Fruit fly (Drosophila melanogaster) whole organism, embryonic: Measurements from ENCODE around the gene CG2577.

Source experiments
- Ada2b ChIP-seq: fragments of 200-800 bp; sonication (Bioruptor generic); IDR thresholded peaks from 2 replicates; pipeline ENCODE4 v1.3.6; 2022; ENCODE audit warnings: missing biosample characterization, missing genetic modification characterization
- B-H1 ChIP-seq: fragments of 200-800 bp; sonication (Bioruptor generic); IDR thresholded peaks from 3 replicates; pipeline ENCODE4 v1.3.6; 2022; ENCODE audit warnings: missing biosample characterization, missing genetic modification characterization
- CG1233 ChIP-seq: fragments of 200-800 bp; sonication (Bioruptor generic); optimal IDR thresholded peaks from 4 replicates; lab custom pipeline; 2018; ENCODE audit warnings: missing biosample characterization, mild to moderate bottlenecking, missing genetic modification characterization
- CG14014 ChIP-seq: fragments of 200-800 bp; sonication (Bioruptor generic); IDR thresholded peaks from 2 replicates; pipeline ENCODE4 v1.3.6; 2022; ENCODE audit warnings: missing biosample characterization, missing genetic modification characterization
- CG14710 ChIP-seq: fragments of 200-800 bp; sonication (Bioruptor generic); optimal IDR thresholded peaks from 3 replicates; lab custom pipeline; 2019; ENCODE audit warnings: missing biosample characterization, mild to moderate bottlenecking, missing genetic modification characterization, moderate library complexity
- CG15514 ChIP-seq: fragments of 200-800 bp; sonication (Bioruptor generic); optimal IDR thresholded peaks from 3 replicates; lab custom pipeline; 2017; ENCODE audit warnings: missing biosample characterization, missing genetic modification characterization, mild to moderate bottlenecking, moderate library complexity, missing genetic modification reagents
- CG16813 ChIP-seq: fragments of 200-800 bp; sonication (Bioruptor generic); IDR thresholded peaks from 3 replicates; pipeline ENCODE4 v1.3.6; 2022; ENCODE audit warnings: missing biosample characterization, missing genetic modification characterization; ENCODE audit not compliant: partially characterized antibody
- CG17568 ChIP-seq: fragments of 200-800 bp; sonication (Bioruptor generic); optimal IDR thresholded peaks from 2 replicates; lab custom pipeline; 2018; ENCODE audit warnings: missing biosample characterization, mild to moderate bottlenecking, missing genetic modification characterization, moderate library complexity
- CG17829 ChIP-seq: fragments of 200-800 bp; optimal IDR thresholded peaks from 2 replicates; lab custom pipeline; 2019; ENCODE audit warnings: missing biosample characterization, mild to moderate bottlenecking, missing genetic modification characterization, moderate library complexity
- CG2199 ChIP-seq: fragments of 200-800 bp; sonication (Bioruptor generic); IDR thresholded peaks from 3 replicates; pipeline ENCODE4 v1.3.6; 2022; ENCODE audit warnings: missing biosample characterization, missing genetic modification characterization
- CG2678 ChIP-seq: fragments of 200-800 bp; sonication (Bioruptor generic); optimal IDR thresholded peaks from 3 replicates; lab custom pipeline; 2019; ENCODE audit warnings: missing biosample characterization, mild to moderate bottlenecking, missing genetic modification characterization, moderate library complexity
- CG3065 ChIP-seq: fragments of 200-800 bp; sonication (Bioruptor generic); optimal IDR thresholded peaks from 2 replicates; lab custom pipeline; 2016; ENCODE audit warnings: missing biosample characterization, missing genetic modification characterization
- CG31224 ChIP-seq: fragments of 200-800 bp; sonication (Bioruptor generic); IDR thresholded peaks from 2 replicates; pipeline ENCODE4 v1.3.6; 2022; ENCODE audit warnings: missing biosample characterization, missing genetic modification characterization
- CG31388 ChIP-seq: fragments of 200-800 bp; sonication (Bioruptor generic); optimal IDR thresholded peaks from 2 replicates; lab custom pipeline; 2016; ENCODE audit warnings: missing biosample characterization, missing genetic modification characterization
- CG3163 ChIP-seq: fragments of 200-800 bp; sonication (Bioruptor generic); optimal IDR thresholded peaks from 3 replicates; lab custom pipeline; 2016; ENCODE audit warnings: missing biosample characterization, missing genetic modification characterization
- CG32532 ChIP-seq: fragments of 200-800 bp; sonication (Bioruptor generic); IDR thresholded peaks from 2 replicates; pipeline ENCODE4 v1.3.6; 2022; ENCODE audit warnings: missing biosample characterization, missing genetic modification characterization
- CG4730 ChIP-seq: fragments of 200-800 bp; sonication (Bioruptor generic); IDR thresholded peaks from 2 replicates; pipeline ENCODE4 v1.3.6; 2022; ENCODE audit warnings: missing biosample characterization, missing genetic modification characterization
- CG6175 ChIP-seq: fragments of 200-800 bp; sonication (Bioruptor generic); IDR thresholded peaks from 3 replicates; pipeline ENCODE4 v1.3.6; 2022; ENCODE audit warnings: missing biosample characterization, missing genetic modification characterization
- CG6254 ChIP-seq: fragments of 200-800 bp; sonication (Bioruptor generic); optimal IDR thresholded peaks from 3 replicates; lab custom pipeline; 2017; ENCODE audit warnings: mild to moderate bottlenecking, missing biosample characterization, missing genetic modification reagents, missing genetic modification characterization
- CG7357 ChIP-seq: fragments of 200-800 bp; sonication (Bioruptor generic); IDR thresholded peaks from 3 replicates; pipeline ENCODE4 v1.3.6; 2022; ENCODE audit warnings: missing biosample characterization, missing genetic modification characterization
- CG8944 ChIP-seq: fragments of 200-800 bp; sonication (Bioruptor generic); optimal IDR thresholded peaks from 3 replicates; lab custom pipeline; 2016; ENCODE audit warnings: missing biosample characterization, missing genetic modification characterization
- Dek ChIP-seq: fragments of 200-800 bp; sonication (Bioruptor generic); optimal IDR thresholded peaks from 3 replicates; lab custom pipeline; 2019; ENCODE audit warnings: missing biosample characterization, mild to moderate bottlenecking, missing genetic modification characterization, moderate library complexity
- Dref ChIP-seq: fragments of 200-800 bp; sonication (Bioruptor generic); IDR thresholded peaks from 2 replicates; pipeline ENCODE4 v1.3.6; 2022; ENCODE audit warnings: missing biosample characterization, missing genetic modification characterization
- Drgx ChIP-seq: fragments of 200-800 bp; sonication (Bioruptor generic); IDR thresholded peaks from 2 replicates; pipeline ENCODE4 v1.3.6; 2022; ENCODE audit warnings: missing biosample characterization, missing genetic modification characterization
- E2f1 ChIP-seq: fragments of 200-800 bp; sonication (Bioruptor generic); IDR thresholded peaks from 2 replicates; pipeline ENCODE4 v1.3.6; 2022; ENCODE audit warnings: missing biosample characterization, missing genetic modification characterization
- Ets65A ChIP-seq: fragments of 200-800 bp; sonication (Bioruptor generic); peaks from one replicate; lab custom pipeline; 2016; ENCODE audit warnings: missing biosample characterization, missing genetic modification characterization
- Fer1 ChIP-seq: fragments of 200-800 bp; sonication (Bioruptor generic); optimal IDR thresholded peaks from 2 replicates; lab custom pipeline; 2017; ENCODE audit warnings: missing biosample characterization, mild to moderate bottlenecking, missing genetic modification characterization
- Hmx ChIP-seq: fragments of 200-800 bp; sonication (Bioruptor generic); optimal IDR thresholded peaks from 2 replicates; lab custom pipeline; 2016; ENCODE audit warnings: missing biosample characterization, missing genetic modification characterization
- Med ChIP-seq: fragments of 200-800 bp; sonication (Bioruptor generic); peaks from one replicate; lab custom pipeline; 2016; ENCODE audit warnings: missing biosample characterization, missing genetic modification characterization, mild to moderate bottlenecking, inconsistent platforms, moderate library complexity
- Meics ChIP-seq: fragments of 200-800 bp; sonication (Bioruptor generic); optimal IDR thresholded peaks from 2 replicates; lab custom pipeline; 2017; ENCODE audit warnings: missing biosample characterization, mild to moderate bottlenecking, missing genetic modification characterization
- Trl ChIP-seq, 3 experiments: fragments of >200 bp in 2 of 3; fragments of 200-800 bp in 1 of 3; sonication (Bioruptor generic) in 1 of 3; optimal IDR thresholded peaks; 2 replicates in 1 of 3; 3 replicates in 2 of 3; lab custom pipeline; 2016 to 2017; ENCODE audit warnings: missing biosample characterization in 1 of 3, missing genetic modification characterization in 1 of 3
- amos ChIP-seq: fragments of 200-800 bp; sonication (Bioruptor generic); IDR thresholded peaks from 2 replicates; pipeline ENCODE4 v1.3.6; 2022; ENCODE audit warnings: missing biosample characterization, missing genetic modification characterization; ENCODE audit not compliant: partially characterized antibody
- ato ChIP-seq: fragments of 200-800 bp; sonication (Bioruptor generic); IDR thresholded peaks from 2 replicates; pipeline ENCODE4 v1.3.6; 2022; ENCODE audit warnings: missing biosample characterization, missing genetic modification characterization; ENCODE audit not compliant: partially characterized antibody
- bigmax ChIP-seq: fragments of 200-800 bp; sonication (Bioruptor generic); optimal IDR thresholded peaks from 2 replicates; lab custom pipeline; 2018; ENCODE audit warnings: missing biosample characterization, mild to moderate bottlenecking, missing genetic modification characterization
- chm ChIP-seq: fragments of 200-800 bp; sonication (Bioruptor generic); IDR thresholded peaks from 2 replicates; pipeline ENCODE4 v1.3.6; 2022; ENCODE audit warnings: missing biosample characterization, missing genetic modification characterization
- chn ChIP-seq: fragments of 200-800 bp; sonication (Bioruptor generic); optimal IDR thresholded peaks from 2 replicates; lab custom pipeline; 2016; ENCODE audit warnings: missing biosample characterization, missing genetic modification characterization
- disco-r ChIP-seq: fragments of 200-800 bp; sonication (Bioruptor generic); optimal IDR thresholded peaks from 2 replicates; lab custom pipeline; 2016; ENCODE audit warnings: missing biosample characterization, missing genetic modification characterization
- dmrt99B ChIP-seq: fragments of 200-800 bp; sonication (Bioruptor generic); optimal IDR thresholded peaks from 2 replicates; lab custom pipeline; 2018; ENCODE audit warnings: missing biosample characterization, mild to moderate bottlenecking, missing genetic modification characterization, moderate library complexity
- ewg ChIP-seq: fragments of 200-800 bp; sonication (Bioruptor generic); optimal IDR thresholded peaks from 3 replicates; lab custom pipeline; 2017; ENCODE audit warnings: mild to moderate bottlenecking, missing biosample characterization, missing genetic modification reagents, missing genetic modification characterization
- fd64A ChIP-seq: fragments of 200-800 bp; sonication (Bioruptor generic); optimal IDR thresholded peaks from 3 replicates; lab custom pipeline; 2018; ENCODE audit warnings: missing biosample characterization, mild to moderate bottlenecking, missing genetic modification characterization
- fd96Cb ChIP-seq: fragments of 200-800 bp; sonication (Bioruptor generic); optimal IDR thresholded peaks from 2 replicates; lab custom pipeline; 2018; ENCODE audit warnings: missing biosample characterization, mild to moderate bottlenecking, missing genetic modification characterization, moderate library complexity
- lab ChIP-seq: fragments of 200-800 bp; sonication (Bioruptor generic); optimal IDR thresholded peaks from 3 replicates; lab custom pipeline; 2017; ENCODE audit warnings: missing biosample characterization, missing genetic modification characterization, mild to moderate bottlenecking, moderate library complexity, missing genetic modification reagents
- pum ChIP-seq: fragments of 200-800 bp; sonication (Bioruptor generic); optimal IDR thresholded peaks from 2 replicates; lab custom pipeline; 2016; ENCODE audit warnings: missing biosample characterization, missing genetic modification characterization
- ranshi ChIP-seq: fragments of 200-800 bp; sonication (Bioruptor generic); IDR thresholded peaks from 2 replicates; pipeline ENCODE4 v1.3.6; 2022; ENCODE audit warnings: missing biosample characterization, missing genetic modification characterization
- row ChIP-seq: fragments of 200-800 bp; sonication (Bioruptor generic); IDR thresholded peaks from 3 replicates; pipeline ENCODE4 v1.3.6; 2022; ENCODE audit warnings: missing biosample characterization, missing genetic modification characterization
- run ChIP-seq: fragments of 200-800 bp; sonication (Bioruptor generic); optimal IDR thresholded peaks from 3 replicates; lab custom pipeline; 2018; ENCODE audit warnings: missing biosample characterization, mild to moderate bottlenecking, missing genetic modification characterization
- scrt ChIP-seq: fragments of 200-800 bp; sonication (Bioruptor generic); optimal IDR thresholded peaks from 2 replicates; lab custom pipeline; 2018; ENCODE audit warnings: missing biosample characterization, mild to moderate bottlenecking, missing genetic modification characterization, moderate library complexity
- ssp ChIP-seq: fragments of 200-800 bp; sonication (Bioruptor generic); IDR thresholded peaks from 2 replicates; pipeline ENCODE4 v1.3.6; 2022; ENCODE audit warnings: missing biosample characterization, missing genetic modification characterization
- tgo ChIP-seq: fragments of 200-800 bp; sonication (Bioruptor generic); IDR thresholded peaks from 3 replicates; pipeline ENCODE4 v1.3.6; 2022; ENCODE audit warnings: missing biosample characterization, missing genetic modification characterization
- wor ChIP-seq: fragments of 200-800 bp; sonication (Bioruptor generic); IDR thresholded peaks from 2 replicates; pipeline ENCODE4 v1.3.6; 2022; ENCODE audit warnings: missing biosample characterization, missing genetic modification characterization

CG2577 gene

DNA sequence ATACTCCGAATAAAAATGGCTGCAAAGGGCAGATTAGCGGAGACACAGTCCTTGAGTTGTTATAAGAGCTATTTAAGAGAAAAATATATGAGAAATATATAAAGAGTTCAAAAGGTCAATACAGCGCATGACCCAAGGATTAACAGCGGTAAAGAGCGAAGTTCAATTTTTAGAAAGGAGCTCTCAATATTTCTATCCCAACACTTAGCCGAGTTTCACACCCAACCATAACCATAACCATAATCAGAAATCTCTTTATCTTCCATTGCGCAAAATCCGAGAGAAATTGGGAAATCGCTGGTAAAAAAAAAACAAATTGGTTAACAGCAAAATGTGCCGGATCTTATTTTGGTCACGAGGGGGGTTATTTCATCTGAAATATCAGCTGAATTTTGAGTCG lies 16.2 kb downstream of the CG2577 start:
- TF ChIP-seq CG3163 (GFP tag; lab: Kevin White, UChicago) = peak; percentile 74
- TF ChIP-seq ewg (GFP tag; lab: Kevin White, UChicago) = peak; percentile 79
- no peak for TF ChIP-seq CG6254 (GFP tag; lab: Kevin White, UChicago)
- TF ChIP-seq CG14710 (tag; lab: Kevin White, UChicago) = no peak
- peak; percentile 84 for TF ChIP-seq scrt (GFP tag; lab: Kevin White, UChicago)
- TF ChIP-seq chm = no peak
- TF ChIP-seq Trl (optimal IDR thresholded peaks at IDR 0.05; lab: Kevin White, UChicago) = peak; percentile 16 to 47
- no peak for TF ChIP-seq Trl (GFP tag; optimal IDR thresholded peaks at IDR 0.05; lab: Kevin White, UChicago)
- TF ChIP-seq CG7357 (GFP tag; lab: Robert Waterston, UW) = no peak

DNA sequence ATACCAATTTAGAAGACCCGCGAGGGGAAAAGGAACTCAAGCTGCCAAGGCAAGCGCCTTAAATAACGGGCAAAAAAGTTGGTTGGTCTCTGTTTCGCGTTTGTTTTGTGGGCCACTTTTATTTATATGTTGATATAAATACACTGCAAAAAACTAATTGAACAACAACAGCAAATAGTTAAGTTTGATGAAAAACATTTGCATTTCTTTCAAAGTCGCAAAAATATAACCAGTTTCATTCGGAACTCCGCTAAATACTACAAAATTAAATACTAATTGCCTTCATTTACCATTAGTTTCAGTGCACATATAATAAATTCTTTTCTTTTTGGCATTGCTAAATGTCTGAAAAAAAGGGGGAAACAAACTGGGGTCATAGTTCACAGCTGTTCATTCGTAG lies 18.8 kb downstream of the CG2577 start:
- peak; percentile 16 for TF ChIP-seq dmrt99B (tag; lab: Kevin White, UChicago)
- TF ChIP-seq CG17568 (GFP tag; lab: Kevin White, UChicago) = no peak
- TF ChIP-seq row (GFP tag; lab: Robert Waterston, UW) = 0 out of 3 replicates have a peak, but pooled peaks have one; percentile 12
- no peak for TF ChIP-seq CG16813
- no peak for TF ChIP-seq E2f1 (GFP tag; lab: Robert Waterston, UW)
- peak; percentile 4 for TF ChIP-seq Fer1
- peak; percentile 64 for TF ChIP-seq Ets65A
- no peak for TF ChIP-seq Meics (GFP tag; lab: Kevin White, UChicago)
- peak; percentile 26 for TF ChIP-seq CG2678 (tag; lab: Kevin White, UChicago)
- no peak for TF ChIP-seq bigmax (GFP tag; lab: Kevin White, UChicago)
- TF ChIP-seq B-H1 (GFP tag; lab: Robert Waterston, UW) = no peak
- no peak for TF ChIP-seq fd96Cb
- TF ChIP-seq CG32532 (GFP tag; lab: Robert Waterston, UW) = no peak
- no peak for TF ChIP-seq tgo (GFP tag; lab: Robert Waterston, UW)
- TF ChIP-seq wor (GFP tag; lab: Robert Waterston, UW) = no peak
- TF ChIP-seq CG31224 = no peak
- TF ChIP-seq Hmx (GFP tag; lab: Kevin White, UChicago) = no peak
- TF ChIP-seq CG4730 (GFP tag; lab: Robert Waterston, UW) = no peak
- no peak for TF ChIP-seq CG2199
- TF ChIP-seq amos = no peak
- TF ChIP-seq fd64A (GFP tag; lab: Kevin White, UChicago) = no peak
- TF ChIP-seq Dref (GFP tag; lab: Robert Waterston, UW) = no peak
- TF ChIP-seq CG15514 = peak; percentile 4
- TF ChIP-seq ato (GFP tag; lab: Robert Waterston, UW) = no peak
- TF ChIP-seq Ada2b (GFP tag; lab: Robert Waterston, UW) = no peak
- no peak for TF ChIP-seq chn (GFP tag; lab: Kevin White, UChicago)
- TF ChIP-seq ranshi (GFP tag; lab: Robert Waterston, UW) = no peak
- TF ChIP-seq Med (GFP tag; lab: Kevin White, UChicago) = peak; percentile 79
- no peak for TF ChIP-seq CG3065
- no peak for TF ChIP-seq Drgx (GFP tag; lab: Robert Waterston, UW)
- TF ChIP-seq pum (GFP tag; lab: Kevin White, UChicago) = no peak
- TF ChIP-seq CG6175 (GFP tag; lab: Robert Waterston, UW) = no peak
- TF ChIP-seq Dek (tag; lab: Kevin White, UChicago) = no peak
- TF ChIP-seq scrt (GFP tag; lab: Kevin White, UChicago) = no peak
- no peak for TF ChIP-seq CG1233 (GFP tag; lab: Kevin White, UChicago)
- no peak for TF ChIP-seq CG8944 (GFP tag; lab: Kevin White, UChicago)
- no peak for TF ChIP-seq CG31388 (GFP tag; lab: Kevin White, UChicago)
- no peak for TF ChIP-seq disco-r (GFP tag; lab: Kevin White, UChicago)
- no peak for TF ChIP-seq ssp (GFP tag; lab: Robert Waterston, UW)
- no peak for TF ChIP-seq CG17829 (tag; lab: Kevin White, UChicago)
- peak; percentile 29 for TF ChIP-seq lab (GFP tag; lab: Kevin White, UChicago)
- TF ChIP-seq CG14014 (GFP tag; lab: Robert Waterston, UW) = no peak
- TF ChIP-seq run (tag; lab: Kevin White, UChicago) = no peak
